Fruit fly (Drosophila melanogaster) whole organism, embryonic: ENCODE results near the gene CG14971.

Source experiments
- Atf6 ChIP-seq: fragments of 200-800 bp; sonication (Bioruptor generic); IDR thresholded peaks from 2 replicates; pipeline ENCODE4 v1.3.6; 2022; ENCODE audit warnings: missing biosample characterization, missing genetic modification characterization
- CG10959 ChIP-seq: fragments of 200-800 bp; sonication (Bioruptor generic); IDR thresholded peaks from 2 replicates; pipeline ENCODE4 v1.3.6; 2022; ENCODE audit warnings: missing biosample characterization, missing genetic modification characterization
- CG10979 ChIP-seq: fragments of 200-800 bp; sonication (Bioruptor generic); optimal IDR thresholded peaks from 2 replicates; lab custom pipeline; 2018; ENCODE audit warnings: missing biosample characterization, mild to moderate bottlenecking, missing genetic modification characterization, moderate library complexity
- CG11247 ChIP-seq: fragments of 200-800 bp; sonication (Bioruptor generic); IDR thresholded peaks from 2 replicates; pipeline ENCODE4 v1.3.6; 2022; ENCODE audit warnings: missing biosample characterization, missing genetic modification characterization
- CG11456 ChIP-seq: fragments of 200-800 bp; sonication (Bioruptor generic); IDR thresholded peaks from 3 replicates; pipeline ENCODE4 v1.3.6; 2022; ENCODE audit warnings: missing biosample characterization, missing genetic modification characterization
- CG12104 ChIP-seq: fragments of 200-800 bp; sonication (Bioruptor generic); optimal IDR thresholded peaks from 3 replicates; lab custom pipeline; 2016; ENCODE audit warnings: missing biosample characterization, missing genetic modification characterization
- CG12659 ChIP-seq: fragments of 200-800 bp; sonication (Bioruptor generic); optimal IDR thresholded peaks from 3 replicates; lab custom pipeline; 2017; ENCODE audit warnings: mild to moderate bottlenecking, missing biosample characterization, missing genetic modification reagents, missing genetic modification characterization
- CG13287 ChIP-seq: fragments of 200-800 bp; sonication (Bioruptor generic); IDR thresholded peaks from 2 replicates; pipeline ENCODE4 v1.3.6; 2022; ENCODE audit warnings: missing biosample characterization, missing genetic modification characterization; ENCODE audit not compliant: partially characterized antibody
- CG15479 ChIP-seq: fragments of 200-800 bp; sonication (Bioruptor generic); optimal IDR thresholded peaks from 3 replicates; lab custom pipeline; 2019; ENCODE audit warnings: missing biosample characterization, mild to moderate bottlenecking, missing genetic modification characterization, moderate library complexity
- CG17385 ChIP-seq: fragments of 200-800 bp; sonication (Bioruptor generic); optimal IDR thresholded peaks from 3 replicates; lab custom pipeline; 2018; ENCODE audit warnings: missing biosample characterization, mild to moderate bottlenecking, missing genetic modification characterization
- CG17912 ChIP-seq: fragments of 200-800 bp; sonication (Bioruptor generic); optimal IDR thresholded peaks from 2 replicates; lab custom pipeline; 2018; ENCODE audit warnings: missing biosample characterization, mild to moderate bottlenecking, missing genetic modification characterization
- CG2129 ChIP-seq: fragments of 200-800 bp; sonication (Bioruptor generic); IDR thresholded peaks from 2 replicates; pipeline ENCODE4 v1.3.6; 2022; ENCODE audit warnings: missing biosample characterization, missing genetic modification characterization; ENCODE audit not compliant: partially characterized antibody
- CG30020 ChIP-seq: fragments of 200-800 bp; optimal IDR thresholded peaks from 2 replicates; lab custom pipeline; 2019; ENCODE audit warnings: missing biosample characterization, mild to moderate bottlenecking, missing genetic modification characterization, moderate library complexity
- CG3995 ChIP-seq: fragments of 200-800 bp; sonication (Bioruptor generic); optimal IDR thresholded peaks from 3 replicates; lab custom pipeline; 2016; ENCODE audit warnings: missing biosample characterization, missing genetic modification characterization
- CG7987 ChIP-seq: fragments of 200-800 bp; sonication (Bioruptor generic); optimal IDR thresholded peaks from 2 replicates; lab custom pipeline; 2018; ENCODE audit warnings: missing biosample characterization, mild to moderate bottlenecking, missing genetic modification characterization, moderate library complexity
- CG8290 ChIP-seq, 3 experiments: fragments of 200-800 bp; sonication (Bioruptor generic); optimal IDR thresholded peaks; 2 replicates each; lab custom pipeline; 2016 to 2019; ENCODE audit warnings: missing biosample characterization in 3 of 3, missing genetic modification characterization in 3 of 3, mild to moderate bottlenecking in 2 of 3, moderate library complexity in 1 of 3
- CG8388 ChIP-seq: fragments of 200-800 bp; sonication (Bioruptor generic); optimal IDR thresholded peaks from 2 replicates; lab custom pipeline; 2019; ENCODE audit warnings: missing biosample characterization, mild to moderate bottlenecking, missing genetic modification characterization, moderate library complexity
- Camta ChIP-seq: fragments of 200-800 bp; sonication (Bioruptor generic); optimal IDR thresholded peaks from 2 replicates; lab custom pipeline; 2016; ENCODE audit warnings: missing biosample characterization, missing genetic modification characterization
- Dad ChIP-seq: fragments of 200-800 bp; sonication (Bioruptor generic); optimal IDR thresholded peaks from 3 replicates; lab custom pipeline; 2016; ENCODE audit warnings: missing biosample characterization, missing genetic modification characterization
- Dref ChIP-seq: fragments of 200-800 bp; sonication (Bioruptor generic); IDR thresholded peaks from 2 replicates; pipeline ENCODE4 v1.3.6; 2022; ENCODE audit warnings: missing biosample characterization, missing genetic modification characterization
- Drgx ChIP-seq: fragments of 200-800 bp; sonication (Bioruptor generic); IDR thresholded peaks from 2 replicates; pipeline ENCODE4 v1.3.6; 2022; ENCODE audit warnings: missing biosample characterization, missing genetic modification characterization
- Hand ChIP-seq: fragments of 200-800 bp; sonication (Bioruptor generic); optimal IDR thresholded peaks from 2 replicates; lab custom pipeline; 2017; ENCODE audit warnings: mild to moderate bottlenecking, missing biosample characterization, missing genetic modification reagents, missing genetic modification characterization
- Hmr ChIP-seq: fragments of 200-800 bp; sonication (Bioruptor generic); optimal IDR thresholded peaks from 3 replicates; lab custom pipeline; 2017; ENCODE audit warnings: mild to moderate bottlenecking, missing biosample characterization, missing genetic modification reagents, missing genetic modification characterization
- Lim3 ChIP-seq: fragments of 200-800 bp; sonication (Bioruptor generic); IDR thresholded peaks from 2 replicates; pipeline ENCODE4 v1.3.6; 2022; ENCODE audit warnings: missing biosample characterization, missing genetic modification characterization
- Med ChIP-seq: fragments of 200-800 bp; sonication (Bioruptor generic); peaks from one replicate; lab custom pipeline; 2016; ENCODE audit warnings: missing biosample characterization, missing genetic modification characterization, mild to moderate bottlenecking, inconsistent platforms, moderate library complexity
- NC2α ChIP-seq: fragments of 200-800 bp; sonication (Bioruptor generic); optimal IDR thresholded peaks from 2 replicates; lab custom pipeline; 2016; ENCODE audit warnings: missing biosample characterization, missing genetic modification characterization
- NFAT ChIP-seq: fragments of 200-800 bp; sonication (Bioruptor generic); IDR thresholded peaks from 2 replicates; pipeline ENCODE4 v1.3.6; 2022; ENCODE audit warnings: missing biosample characterization, missing genetic modification characterization
- Poxn ChIP-seq: fragments of 200-800 bp; sonication (Bioruptor generic); IDR thresholded peaks from 2 replicates; pipeline ENCODE4 v1.3.6; 2022; ENCODE audit warnings: missing biosample characterization, missing genetic modification characterization
- Rfx ChIP-seq: fragments of 200-800 bp; sonication (Bioruptor generic); IDR thresholded peaks from 2 replicates; pipeline ENCODE4 v1.3.6; 2022; ENCODE audit warnings: missing biosample characterization, missing genetic modification characterization
- Xrp1 ChIP-seq: fragments of 200-800 bp; sonication (Bioruptor generic); IDR thresholded peaks from 2 replicates; pipeline ENCODE4 v1.3.6; 2022; ENCODE audit warnings: missing biosample characterization, missing genetic modification characterization
- abd-A ChIP-seq: fragments of 200-800 bp; sonication (Bioruptor generic); optimal IDR thresholded peaks from 3 replicates; lab custom pipeline; 2019; ENCODE audit warnings: missing biosample characterization, mild to moderate bottlenecking, missing genetic modification characterization, moderate library complexity
- ara ChIP-seq: fragments of 200-800 bp; sonication (Bioruptor generic); IDR thresholded peaks from 2 replicates; pipeline ENCODE4 v1.3.6; 2022; ENCODE audit warnings: missing biosample characterization, missing genetic modification characterization
- ase ChIP-seq: fragments of 200-800 bp; sonication (Bioruptor generic); IDR thresholded peaks from 3 replicates; pipeline ENCODE4 v1.3.6; 2022; ENCODE audit warnings: missing biosample characterization, missing genetic modification characterization
- bab2 ChIP-seq: fragments of 200-800 bp; sonication (Bioruptor generic); optimal IDR thresholded peaks from 2 replicates; lab custom pipeline; 2016; ENCODE audit warnings: missing biosample characterization, missing genetic modification characterization
- bowl ChIP-seq: fragments of 200-800 bp; sonication (Bioruptor generic); IDR thresholded peaks from 2 replicates; pipeline ENCODE4 v1.3.6; 2022; ENCODE audit warnings: missing biosample characterization, missing genetic modification characterization
- bsh ChIP-seq, 2 experiments: fragments of 200-800 bp; sonication (Bioruptor generic); optimal IDR thresholded peaks; 2 replicates each; lab custom pipeline; 2017 to 2018; ENCODE audit warnings: mild to moderate bottlenecking in 2 of 2, missing biosample characterization in 2 of 2, missing genetic modification characterization in 2 of 2, moderate library complexity in 1 of 2
- chm ChIP-seq: fragments of 200-800 bp; sonication (Bioruptor generic); IDR thresholded peaks from 2 replicates; pipeline ENCODE4 v1.3.6; 2022; ENCODE audit warnings: missing biosample characterization, missing genetic modification characterization
- chn ChIP-seq: fragments of 200-800 bp; sonication (Bioruptor generic); optimal IDR thresholded peaks from 2 replicates; lab custom pipeline; 2016; ENCODE audit warnings: missing biosample characterization, missing genetic modification characterization
- crp ChIP-seq, 2 experiments: fragments of 200-800 bp; sonication (Bioruptor generic); optimal IDR thresholded peaks; 2 replicates in 1 of 2; 3 replicates in 1 of 2; lab custom pipeline; 2017; ENCODE audit warnings: missing biosample characterization in 2 of 2, missing genetic modification characterization in 2 of 2, mild to moderate bottlenecking in 1 of 2, moderate library complexity in 1 of 2
- eve ChIP-seq, 2 experiments: fragments of >200 bp; optimal IDR thresholded peaks; 2 replicates each; lab custom pipeline; 2017; ENCODE audit warnings: missing biosample characterization in 2 of 2, missing genetic modification characterization in 2 of 2
- gem ChIP-seq: fragments of 200-800 bp; sonication (Bioruptor generic); optimal IDR thresholded peaks from 2 replicates; lab custom pipeline; 2019; ENCODE audit warnings: missing biosample characterization, mild to moderate bottlenecking, missing genetic modification characterization, moderate library complexity
- gfzf ChIP-seq: fragments of 200-800 bp; sonication (Bioruptor generic); optimal IDR thresholded peaks from 2 replicates; lab custom pipeline; 2016; ENCODE audit warnings: missing biosample characterization, mild to moderate bottlenecking, missing genetic modification characterization, moderate library complexity
- gsb-n ChIP-seq: fragments of 200-800 bp; sonication (Bioruptor generic); optimal IDR thresholded peaks from 3 replicates; lab custom pipeline; 2018; ENCODE audit warnings: missing biosample characterization, mild to moderate bottlenecking, missing genetic modification characterization
- nom ChIP-seq: fragments of 200-800 bp; sonication (Bioruptor generic); optimal IDR thresholded peaks from 2 replicates; lab custom pipeline; 2017; ENCODE audit warnings: missing biosample characterization, missing genetic modification characterization, mild to moderate bottlenecking, moderate library complexity, missing genetic modification reagents
- sens ChIP-seq: fragments of 200-800 bp; sonication (Bioruptor generic); peaks from one replicate; lab custom pipeline; 2016; ENCODE audit warnings: missing biosample characterization, missing genetic modification characterization
- seq ChIP-seq: fragments of 200-800 bp; sonication (Bioruptor generic); IDR thresholded peaks from 2 replicates; pipeline ENCODE4 v1.3.6; 2022; ENCODE audit warnings: missing biosample characterization, missing genetic modification characterization
- so ChIP-seq: fragments of 200-800 bp; sonication (Bioruptor generic); IDR thresholded peaks from 3 replicates; pipeline ENCODE4 v1.3.6; 2022; ENCODE audit warnings: missing biosample characterization, missing genetic modification characterization
- sob ChIP-seq: fragments of 200-800 bp; sonication (Bioruptor generic); IDR thresholded peaks from 2 replicates; pipeline ENCODE4 v1.3.6; 2022; ENCODE audit warnings: missing biosample characterization, missing genetic modification characterization
- usp ChIP-seq: fragments of >200 bp; optimal IDR thresholded peaks from 2 replicates; lab custom pipeline; 2017; ENCODE audit warnings: missing biosample characterization, missing genetic modification characterization

The CG14971 gene

dm6 chr3L:3447948-3448526, 23.1 kb downstream of the CG14971 start (continued):
- no peak for TF ChIP-seq Dref (GFP tag; lab: Robert Waterston, UW)
- no peak for TF ChIP-seq Camta (GFP tag; lab: Kevin White, UChicago)
- TF ChIP-seq CG11456 = no peak
- TF ChIP-seq abd-A = peak; percentile 48
- TF ChIP-seq Hand (GFP tag; lab: Kevin White, UChicago) = no peak
- no peak; the same call in 2 of the 3 replicates for TF ChIP-seq so (GFP tag; lab: Robert Waterston, UW)
- no peak for TF ChIP-seq CG12104
- no peak for TF ChIP-seq ara (GFP tag; lab: Robert Waterston, UW)
- no peak for TF ChIP-seq chn (GFP tag; lab: Kevin White, UChicago)
- no peak for TF ChIP-seq Poxn (GFP tag; lab: Robert Waterston, UW)

dm6 chr3L:3444246-3444785, 26.8 kb downstream of the CG14971 start:
- TF ChIP-seq CG17385 (GFP tag; lab: Kevin White, UChicago) (no peak), Rfx (no peak), CG30020 (tag; lab: Kevin White, UChicago) (no peak), CG8388 (GFP tag; lab: Kevin White, UChicago) (no peak), Med (peak; percentile 46), CG15479 (GFP tag; lab: Kevin White, UChicago) (no peak), CG10959 (no peak), CG2129 (GFP tag; lab: Robert Waterston, UW) (no peak), chm (GFP tag; lab: Robert Waterston, UW) (no peak), CG10979 (tag; lab: Kevin White, UChicago) (peak; percentile 16), CG8290 (GFP tag; optimal IDR thresholded peaks at IDR 0.05; lab: Kevin White, UChicago) (no peak), CG8290 (tag; optimal IDR thresholded peaks at IDR 0.05; lab: Kevin White, UChicago) (no peak), CG11247 (GFP tag; lab: Robert Waterston, UW) (no peak), bsh (GFP tag; optimal IDR thresholded peaks at IDR 0.05; lab: Kevin White, UChicago) (peak; percentile 32 to 35), Dad (GFP tag; lab: Kevin White, UChicago) (no peak), sens (GFP tag; lab: Kevin White, UChicago) (peak; percentile 43), CG7987 (GFP tag; lab: Kevin White, UChicago) (no peak), CG13287 (GFP tag; lab: Robert Waterston, UW) (no peak), nom (peak; percentile 44), eve (GFP tag; optimal IDR thresholded peaks at IDR 0.05; lab: Kevin White, UChicago) (no peak), ase (GFP tag; lab: Robert Waterston, UW) (no peak), Drgx (GFP tag; lab: Robert Waterston, UW) (peak; percentile 64), CG17912 (GFP tag; lab: Kevin White, UChicago) (no peak), Xrp1 (GFP tag; lab: Robert Waterston, UW) (no peak; the same call in 1 of the 2 replicates), gsb-n (tag; lab: Kevin White, UChicago) (peak; percentile 13), CG3995 (GFP tag; lab: Kevin White, UChicago) (no peak), sob (GFP tag; lab: Robert Waterston, UW) (no peak), CG12659 (GFP tag; lab: Kevin White, UChicago) (no peak), gfzf (GFP tag; lab: Kevin White, UChicago) (no peak), gem (tag; lab: Kevin White, UChicago) (peak; percentile 20), Hand (GFP tag; lab: Kevin White, UChicago) (no peak), Atf6 (GFP tag; lab: Robert Waterston, UW) (no peak), usp (no peak), bab2 (GFP tag; lab: Kevin White, UChicago) (no peak), Lim3 (no peak), bowl (no peak), seq (no peak), crp (GFP tag; optimal IDR thresholded peaks at IDR 0.05; lab: Kevin White, UChicago) (no peak), NC2α (GFP tag; lab: Kevin White, UChicago) (no peak), NFAT (GFP tag; lab: Robert Waterston, UW) (0 out of 2 replicates have a peak, but pooled peaks have one; percentile 12), Hmr (GFP tag; lab: Kevin White, UChicago) (no peak)
